Worm (Caenorhabditis elegans) whole organism, midembryonic: ENCODE data around the gene F32D8.14.

Source experiments
- T22C8.4 ChIP-seq: fragments of 200-800 bp; sonication (Bioruptor generic); IDR thresholded peaks from 2 replicates; pipeline ENCODE4 v1.3.6; 2022; ENCODE audit warnings: missing genetic modification characterization, missing compliant biosample characterization
- flt-1 ChIP-seq: fragments of 200-800 bp; sonication (Bioruptor generic); IDR thresholded peaks from 2 replicates; pipeline ENCODE4 v1.3.6; 2022; ENCODE audit warnings: missing genetic modification characterization, missing compliant biosample characterization
- klf-2 ChIP-seq: fragments of 200-800 bp; sonication (Bioruptor generic); conservative IDR thresholded peaks from 2 replicates; pipeline ENCODE4 v1.3.6; 2022; ENCODE audit warnings: missing genetic modification reagents, missing genetic modification characterization, missing compliant biosample characterization
- ref-1 ChIP-seq: fragments of 200-800 bp; sonication (Bioruptor generic); conservative IDR thresholded peaks from 2 replicates; pipeline ENCODE4 v1.3.6; 2022; ENCODE audit warnings: missing genetic modification reagents, missing genetic modification characterization, missing compliant biosample characterization
- ztf-29 ChIP-seq: fragments of 200-800 bp; sonication (Bioruptor generic); IDR thresholded peaks from 2 replicates; pipeline ENCODE4 v1.3.6; 2022; ENCODE audit warnings: missing genetic modification reagents, missing genetic modification characterization, missing compliant biosample characterization

ce11 chrV:10938739-10939138 is 44.2 kb upstream of the F32D8.14 start, which contains the start of gene F17C11.11:
- TF ChIP-seq flt-1 (GFP tag; lab: Robert Waterston, UW) = no peak
- no peak for TF ChIP-seq ref-1 (GFP tag; lab: Robert Waterston, UW)
- TF ChIP-seq klf-2 (GFP tag; lab: Robert Waterston, UW) = no peak
- TF ChIP-seq T22C8.4 (GFP tag; lab: Robert Waterston, UW) = no peak
- no peak for TF ChIP-seq ztf-29 (GFP tag; lab: Robert Waterston, UW)
